Worm (Caenorhabditis elegans) whole organism, L4 larva: ENCODE data around the gene Y22D7AR.3.

ENCODE experiments used
- F10B5.3 ChIP-seq: sonication (generic microtip); optimal IDR thresholded peaks from 2 replicates; lab custom pipeline; 2016; ENCODE audit warnings: mild to moderate bottlenecking, missing genetic modification characterization, missing compliant biosample characterization
- F37D6.2 ChIP-seq: sonication (generic microtip); optimal IDR thresholded peaks from 2 replicates; lab custom pipeline; 2016; ENCODE audit warnings: mild to moderate bottlenecking, missing genetic modification characterization, missing compliant biosample characterization
- T26A8.4 ChIP-seq: fragments of 200-800 bp; sonication (Bioruptor generic); IDR thresholded peaks from 2 replicates; pipeline ENCODE4 v1.3.6; 2022; ENCODE audit warnings: missing genetic modification characterization, missing compliant biosample characterization
- Y48G9A.11 ChIP-seq: fragments of 200-800 bp; sonication (Bioruptor generic); IDR thresholded peaks from 2 replicates; pipeline ENCODE4 v1.3.6; 2022; ENCODE audit warnings: missing genetic modification reagents, missing genetic modification characterization, missing compliant biosample characterization
- Y5F2A.4 ChIP-seq: fragments of 200-800 bp; sonication (Bioruptor generic); optimal IDR thresholded peaks from 2 replicates; lab custom pipeline; 2018; ENCODE audit warnings: mild to moderate bottlenecking, missing genetic modification characterization, missing compliant biosample characterization
- ZK337.2 ChIP-seq: fragments of 200-800 bp; sonication (Bioruptor generic); IDR thresholded peaks from 2 replicates; pipeline ENCODE4 v1.3.6; 2022; ENCODE audit warnings: missing genetic modification reagents, missing genetic modification characterization, missing compliant biosample characterization
- ZK546.5 ChIP-seq, 2 experiments: sonication (generic microtip); optimal IDR thresholded peaks; 2 replicates each; lab custom pipeline; 2017; ENCODE audit warnings: missing biosample characterization in 2 of 2, missing genetic modification characterization in 2 of 2
- arid-1 ChIP-seq: fragments of 200-800 bp; sonication (Bioruptor generic); conservative IDR thresholded peaks from 2 replicates; pipeline ENCODE4 v1.3.6; 2022; ENCODE audit warnings: missing genetic modification reagents, missing genetic modification characterization, missing compliant biosample characterization
- ceh-32 ChIP-seq: sonication (generic microtip); optimal IDR thresholded peaks from 2 replicates; lab custom pipeline; 2016; ENCODE audit warnings: mild to moderate bottlenecking, missing genetic modification characterization, missing compliant biosample characterization; ENCODE audit not compliant: poor library complexity
- daf-16 ChIP-seq, 3 experiments: sonication (generic microtip); optimal IDR thresholded peaks; 2 replicates each; lab custom pipeline; 2016 to 2017; ENCODE audit warnings: missing genetic modification characterization in 3 of 3, missing genetic modification reagents in 3 of 3, mild to moderate bottlenecking in 2 of 3, missing compliant biosample characterization in 2 of 3, missing biosample characterization in 1 of 3, moderate library complexity in 1 of 3
- daf-19 ChIP-seq: fragments of 200-800 bp; sonication (Bioruptor generic); conservative IDR thresholded peaks from 2 replicates; pipeline ENCODE4 v1.3.6; 2022; ENCODE audit warnings: missing genetic modification characterization, missing compliant biosample characterization
- dmd-6 ChIP-seq: fragments of 200-800 bp; sonication (Bioruptor generic); IDR thresholded peaks from 2 replicates; pipeline ENCODE4 v1.3.6; 2022; ENCODE audit warnings: missing genetic modification reagents, missing genetic modification characterization, missing compliant biosample characterization
- dve-1 ChIP-seq: sonication (generic microtip); optimal IDR thresholded peaks from 2 replicates; lab custom pipeline; 2017; ENCODE audit warnings: antibody characterized with exemption, mild to moderate bottlenecking, missing genetic modification characterization, missing compliant biosample characterization; ENCODE audit not compliant: insufficient read depth
- fos-1 ChIP-seq: fragments of 150-350 bp; optimal IDR thresholded peaks from 2 replicates; lab custom pipeline; 2014; ENCODE audit warnings: missing biosample characterization, missing genetic modification characterization
- hif-1 ChIP-seq, 2 experiments: sonication (generic microtip); optimal IDR thresholded peaks; 2 replicates each; lab custom pipeline; 2016 to 2017; ENCODE audit warnings: missing compliant biosample characterization in 2 of 2, missing genetic modification characterization in 2 of 2, missing genetic modification reagents in 2 of 2, missing genotype in 2 of 2, mild to moderate bottlenecking in 1 of 2
- hlh-11 ChIP-seq: fragments of 200-800 bp; sonication (Bioruptor generic); optimal IDR thresholded peaks from 2 replicates; lab custom pipeline; 2018; ENCODE audit warnings: mild to moderate bottlenecking, missing genetic modification characterization, missing compliant biosample characterization
- hmg-1.1 ChIP-seq: fragments of 200-800 bp; sonication (Bioruptor generic); IDR thresholded peaks from 2 replicates; pipeline ENCODE4 v1.3.6; 2022; ENCODE audit warnings: missing genetic modification reagents, missing genetic modification characterization, missing compliant biosample characterization
- lin-29 ChIP-seq: fragments of 200-800 bp; sonication (Bioruptor generic); IDR thresholded peaks from 2 replicates; pipeline ENCODE4 v1.3.6; 2022; ENCODE audit warnings: missing genetic modification reagents, missing genetic modification characterization, missing compliant biosample characterization
- lin-38 ChIP-seq: fragments of 200-800 bp; sonication (Bioruptor generic); IDR thresholded peaks from 2 replicates; pipeline ENCODE4 v1.3.6; 2022; ENCODE audit warnings: missing genetic modification reagents, missing genetic modification characterization, missing compliant biosample characterization
- lsy-2 ChIP-seq, 2 experiments: fragments of 150-350 bp in 1 of 2; sonication (generic microtip) in 1 of 2; optimal IDR thresholded peaks; 2 replicates each; lab custom pipeline; 2014 to 2017; ENCODE audit warnings: missing biosample characterization in 2 of 2, missing genetic modification characterization in 2 of 2
- mdl-1 ChIP-seq, 2 experiments: fragments of 150-350 bp in 1 of 2; sonication (generic microtip) in 1 of 2; optimal IDR thresholded peaks; 2 replicates each; lab custom pipeline; 2014 to 2017; ENCODE audit warnings: missing biosample characterization in 2 of 2, missing genetic modification characterization in 2 of 2
- mep-1 ChIP-seq: fragments of 150-350 bp; sonication (generic microtip); optimal IDR thresholded peaks from 3 replicates; lab custom pipeline; 2014; ENCODE audit warnings: missing biosample characterization, missing genetic modification characterization
- mes-2 ChIP-seq: sonication (generic microtip); optimal IDR thresholded peaks from 2 replicates; lab custom pipeline; 2016; ENCODE audit warnings: missing genotype, mild to moderate bottlenecking, missing genetic modification characterization, missing compliant biosample characterization; ENCODE audit not compliant: poor library complexity, severe bottlenecking
- mxl-2 ChIP-seq: fragments of 200-800 bp; sonication (Bioruptor generic); conservative IDR thresholded peaks from 2 replicates; pipeline ENCODE4 v1.3.6; 2022; ENCODE audit warnings: missing genetic modification reagents, missing genetic modification characterization, missing compliant biosample characterization
- nhr-10 ChIP-seq: fragments of 150-350 bp; optimal IDR thresholded peaks from 2 replicates; lab custom pipeline; 2014; ENCODE audit warnings: missing biosample characterization, missing genetic modification characterization
- nhr-102 ChIP-seq: sonication (generic microtip); optimal IDR thresholded peaks from 2 replicates; lab custom pipeline; 2016; ENCODE audit warnings: mild to moderate bottlenecking, missing genetic modification characterization, moderate library complexity, missing compliant biosample characterization
- nhr-237 ChIP-seq: sonication (generic microtip); optimal IDR thresholded peaks from 2 replicates; lab custom pipeline; 2017; ENCODE audit warnings: missing biosample characterization, missing genetic modification characterization
- nhr-28 ChIP-seq: fragments of 150-350 bp; optimal IDR thresholded peaks from 2 replicates; lab custom pipeline; 2014; ENCODE audit warnings: missing biosample characterization, missing genetic modification characterization
- pha-4 ChIP-seq, 2 experiments: fragments of 150-350 bp in 1 of 2; fragments of 200-800 bp in 1 of 2; sonication (Bioruptor generic) in 1 of 2; IDR thresholded peaks in 1 of 2; optimal IDR thresholded peaks in 1 of 2; 2 replicates each; pipeline versions ENCODE4 v1.3.6 to Lab custom; 2014 to 2022; ENCODE audit warnings: missing genetic modification characterization in 2 of 2, missing genetic modification reagents in 2 of 2, missing biosample characterization in 1 of 2, missing compliant biosample characterization in 1 of 2
- pqm-1 ChIP-seq: sonication (generic microtip); optimal IDR thresholded peaks from 2 replicates; lab custom pipeline; 2017; ENCODE audit warnings: missing biosample characterization, missing genetic modification characterization
- rbr-2 ChIP-seq: sonication (generic microtip); optimal IDR thresholded peaks from 2 replicates; lab custom pipeline; 2016; ENCODE audit warnings: missing genotype, missing genetic modification characterization, missing compliant biosample characterization
- set-16 ChIP-seq: fragments of 200-800 bp; sonication (Bioruptor generic); IDR thresholded peaks from 2 replicates; pipeline ENCODE4 v1.3.6; 2022; ENCODE audit warnings: missing genetic modification reagents, missing genetic modification characterization, missing compliant biosample characterization
- skn-1 ChIP-seq: fragments of 150-350 bp; optimal IDR thresholded peaks from 2 replicates; lab custom pipeline; 2014; ENCODE audit warnings: missing biosample characterization, missing genetic modification characterization
- snpc-4 ChIP-seq: fragments of 150-350 bp; optimal IDR thresholded peaks from 2 replicates; lab custom pipeline; 2014; ENCODE audit warnings: missing biosample characterization, missing genetic modification characterization
- unc-62 ChIP-seq, 3 experiments: fragments of 150-350 bp in 1 of 3; sonication (generic microtip); optimal IDR thresholded peaks in 2 of 3; peaks in 1 of 3; 1 replicate in 1 of 3; 2 replicates in 2 of 3; lab custom pipeline; 2014 to 2017; ENCODE audit warnings: missing biosample characterization in 3 of 3, missing genetic modification characterization in 3 of 3, missing genetic modification reagents in 3 of 3, missing genotype in 1 of 3
- zip-11 ChIP-seq: fragments of 200-800 bp; sonication (Bioruptor generic); IDR thresholded peaks from 2 replicates; pipeline ENCODE4 v1.3.6; 2022; ENCODE audit warnings: missing genetic modification characterization, missing compliant biosample characterization

Gene Y22D7AR.3

ce11 chrIII:1625660-1626275, 39.9 kb downstream of the Y22D7AR.3 start (continued):
- TF ChIP-seq nhr-102 (peak; percentile 12), daf-19 (GFP tag; lab: Robert Waterston, UW) (no peak), hlh-11 (tag; lab: Kevin White, UChicago) (no peak), T26A8.4 (GFP tag; lab: Robert Waterston, UW) (no peak)

- TF ChIP-seq hlh-11 (tag; lab: Kevin White, UChicago) (peak; percentile 46), hmg-1.1 (GFP tag; lab: Robert Waterston, UW) (no peak), unc-62 (GFP tag; optimal IDR thresholded peaks at IDR 0.05 in 1 of 2; lab: Kevin White, UChicago) (no peak), unc-62 (tag; optimal IDR thresholded peaks at IDR 0.05; lab: Kevin White, UChicago) (no peak), hif-1 (tag; optimal IDR thresholded peaks at IDR 0.05; lab: Kevin White, UChicago) (peak in 1 of 2 experiments; percentile 1), Y48G9A.11 (GFP tag; lab: Robert Waterston, UW) (no peak), snpc-4 (tag; lab: Kevin White, UChicago) (no peak), mep-1 (tag; lab: Kevin White, UChicago) (no peak), ZK546.5 (tag; optimal IDR thresholded peaks at IDR 0.05; lab: Kevin White, UChicago) (no peak), daf-16 (GFP tag; optimal IDR thresholded peaks at IDR 0.05; lab: Kevin White, UChicago) (no peak), daf-16 (tag; optimal IDR thresholded peaks at IDR 0.05; lab: Kevin White, UChicago) (peak; percentile 56), mdl-1 (tag; optimal IDR thresholded peaks at IDR 0.05; lab: Kevin White, UChicago) (no peak), daf-19 (GFP tag; lab: Robert Waterston, UW) (no peak), mes-2 (peak; percentile 33), zip-11 (GFP tag; lab: Robert Waterston, UW) (no peak), F10B5.3 (tag; lab: Kevin White, UChicago) (no peak), F37D6.2 (tag; lab: Kevin White, UChicago) (no peak), lin-38 (peak; percentile 36; the same call in 1 of the 2 replicates), pqm-1 (tag; lab: Kevin White, UChicago) (peak; percentile 1), lsy-2 (tag; optimal IDR thresholded peaks at IDR 0.05; lab: Kevin White, UChicago) (peak in 1 of 2 experiments; percentile 51), nhr-28 (tag; lab: Kevin White, UChicago) (peak; percentile 46), dve-1 (peak; percentile 69), mxl-2 (GFP tag; lab: Robert Waterston, UW) (no peak), fos-1 (tag; lab: Kevin White, UChicago) (no peak), dmd-6 (GFP tag; lab: Robert Waterston, UW) (peak; percentile 34; the same call in 1 of the 2 replicates), nhr-10 (peak; percentile 87), ceh-32 (tag; lab: Kevin White, UChicago) (no peak), skn-1 (tag; lab: Kevin White, UChicago) (no peak), pha-4 (GFP tag; IDR thresholded peaks at IDR 0.05; lab: Robert Waterston, UW) (no peak), pha-4 (tag; optimal IDR thresholded peaks at IDR 0.05; lab: Kevin White, UChicago) (no peak), nhr-237 (tag; lab: Kevin White, UChicago) (no peak), ZK337.2 (GFP tag; lab: Robert Waterston, UW) (no peak), arid-1 (GFP tag; lab: Robert Waterston, UW) (no peak), rbr-2 (tag; lab: Kevin White, UChicago) (no peak)
Observed at ce11 chrIII:1622329-1622728, 43.3 kb downstream of the Y22D7AR.3 start.

- peak; percentile 14; the same call in 1 of the 2 replicates for TF ChIP-seq set-16 (GFP tag; lab: Robert Waterston, UW)
- no peak for TF ChIP-seq lin-29
- TF ChIP-seq unc-62 (GFP tag; optimal IDR thresholded peaks at IDR 0.05 in 1 of 2; lab: Kevin White, UChicago) = peak in 1 of 2 experiments; percentile 54
- no peak for TF ChIP-seq unc-62 (tag; optimal IDR thresholded peaks at IDR 0.05; lab: Kevin White, UChicago)
- TF ChIP-seq Y5F2A.4 (GFP tag; lab: Kevin White, UChicago) = no peak
- no peak for TF ChIP-seq ceh-32 (tag; lab: Kevin White, UChicago)
Observed at ce11 chrIII:1621330-1621729, 44.3 kb downstream of the Y22D7AR.3 start.
